Worm (Caenorhabditis elegans): ENCODE data around the gene phf-5.

DNA sequence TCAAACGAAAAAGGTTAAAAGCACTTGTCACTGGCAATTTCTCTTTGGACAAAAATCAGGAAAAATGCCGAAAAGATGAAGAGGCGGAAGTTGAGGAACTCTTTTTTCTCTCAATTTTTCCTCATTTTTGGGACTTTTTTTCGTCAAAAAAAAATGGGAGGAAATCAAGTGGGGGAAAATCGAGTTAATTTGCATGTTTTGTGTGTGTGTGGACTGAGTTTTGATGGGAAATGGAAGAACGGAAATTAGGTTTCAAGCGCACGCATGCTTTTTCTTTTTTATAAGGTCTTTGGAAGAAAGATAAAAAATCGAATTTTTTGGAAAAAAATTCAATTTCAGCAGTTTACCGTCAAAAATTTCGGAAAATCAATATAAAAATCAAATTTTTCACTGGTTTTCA is 48.3 kb downstream of the phf-5 start:
- TF ChIP-seq nhr-12 (tag; optimal IDR thresholded peaks at IDR 0.05) (no peak), nhr-237 (tag; optimal IDR thresholded peaks at IDR 0.05) (no peak), mdl-1 (tag; optimal IDR thresholded peaks at IDR 0.05) (no peak), elt-3 (tag; optimal IDR thresholded peaks at IDR 0.05) (no peak), unc-55 (GFP tag; optimal IDR thresholded peaks at IDR 0.05) (no peak), ZK546.5 (tag; optimal IDR thresholded peaks at IDR 0.05) (no peak), F13H6.1 (tag; optimal IDR thresholded peaks at IDR 0.05) (no peak)
